Worm (Caenorhabditis elegans): ENCODE data around the gene ins-39.

The ins-39 gene

DNA sequence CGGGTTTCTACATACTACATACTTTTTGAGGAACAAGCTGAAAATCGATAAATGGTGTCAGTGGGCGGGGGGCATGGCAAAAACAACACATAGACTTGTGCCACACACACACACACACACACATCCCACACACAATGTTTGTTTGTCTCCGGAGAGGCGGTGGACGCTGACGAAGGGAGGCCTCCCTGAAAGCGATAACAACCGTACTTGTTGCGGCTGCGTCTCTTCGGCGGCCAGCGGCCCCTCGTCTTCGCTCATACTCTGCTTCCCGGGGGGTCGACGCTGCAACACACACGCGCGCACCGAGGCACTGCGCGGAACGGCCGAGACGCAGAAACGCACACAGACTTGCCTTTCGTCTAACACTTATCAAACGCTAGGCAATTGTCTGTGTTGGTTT lies 24.5 kb downstream of the ins-39 start:
- no peak for TF ChIP-seq hlh-30 (tag; optimal IDR thresholded peaks at IDR 0.05; ENCODE audit: insufficient read depth)
- TF ChIP-seq T23F11.4 (GFP tag; optimal IDR thresholded peaks at IDR 0.05): no peak
- no peak for TF ChIP-seq hlh-13 (GFP tag; optimal IDR thresholded peaks at IDR 0.05)
- peak; percentile 68 for TF ChIP-seq ceh-31 (tag; optimal IDR thresholded peaks at IDR 0.05)
- TF ChIP-seq C38D4.7 (GFP tag; optimal IDR thresholded peaks at IDR 0.05): no peak
- TF ChIP-seq sox-2 (GFP tag; IDR thresholded peaks at IDR 0.05): no peak
- no peak for TF ChIP-seq pag-3 (tag; optimal IDR thresholded peaks at IDR 0.05; ENCODE audit: borderline replicate concordance)
- no peak for TF ChIP-seq pax-1 (tag; optimal IDR thresholded peaks at IDR 0.05)
- peak; percentile 94 for TF ChIP-seq sdc-2 (tag; optimal IDR thresholded peaks at IDR 0.05)
- no peak for TF ChIP-seq lin-11 (tag; optimal IDR thresholded peaks at IDR 0.05)
- TF ChIP-seq nfya-1 (tag; optimal IDR thresholded peaks at IDR 0.05): peak; percentile 30
- TF ChIP-seq mec-3 (tag; optimal IDR thresholded peaks at IDR 0.05; ENCODE audit: borderline replicate concordance): no peak
- TF ChIP-seq ztf-16 (tag; optimal IDR thresholded peaks at IDR 0.05): no peak
- no peak for TF ChIP-seq Y22D7AL.16 (tag; optimal IDR thresholded peaks at IDR 0.05)
- TF ChIP-seq ceh-2 (tag; optimal IDR thresholded peaks at IDR 0.05): peak; percentile 43
- no peak for TF ChIP-seq dmd-4 (tag; optimal IDR thresholded peaks at IDR 0.05; ENCODE audit: borderline replicate concordance)
- no peak for TF ChIP-seq ceh-14 (tag; optimal IDR thresholded peaks at IDR 0.05)
- no peak for TF ChIP-seq tbx-7 (tag; optimal IDR thresholded peaks at IDR 0.05)
- TF ChIP-seq zip-5 (tag; optimal IDR thresholded peaks at IDR 0.05): no peak
- peak; percentile 36 for TF ChIP-seq ets-4 (tag; optimal IDR thresholded peaks at IDR 0.05)
- no peak for TF ChIP-seq K02D7.2 (tag; optimal IDR thresholded peaks at IDR 0.05)
- no peak for TF ChIP-seq pha-4 (tag; optimal IDR thresholded peaks at IDR 0.05)
- TF ChIP-seq ceh-34 (tag; optimal IDR thresholded peaks at IDR 0.05): peak; percentile 34
- peak; percentile 46 for TF ChIP-seq rnt-1 (tag; optimal IDR thresholded peaks at IDR 0.05)
- peak; percentile 61 for TF ChIP-seq C08G9.2 (tag; optimal IDR thresholded peaks at IDR 0.05)
- TF ChIP-seq nhr-232 (tag; optimal IDR thresholded peaks at IDR 0.05): no peak
- TF ChIP-seq nhr-11 (tag; optimal IDR thresholded peaks at IDR 0.05): no peak
- peak; percentile 19 for TF ChIP-seq pha-2 (tag; optimal IDR thresholded peaks at IDR 0.05)
- no peak for TF ChIP-seq ceh-24 (tag; optimal IDR thresholded peaks at IDR 0.05)
- peak; percentile 9 for TF ChIP-seq hlh-8 (tag; optimal IDR thresholded peaks at IDR 0.05)
- TF ChIP-seq fax-1 (tag; optimal IDR thresholded peaks at IDR 0.05): peak; percentile 51
- no peak for TF ChIP-seq ttx-3 (tag; optimal IDR thresholded peaks at IDR 0.05)
- no peak for TF ChIP-seq unc-55 (GFP tag; optimal IDR thresholded peaks at IDR 0.05)
- TF ChIP-seq pros-1 (tag; optimal IDR thresholded peaks at IDR 0.05): peak; percentile 82
- peak; percentile 28 for TF ChIP-seq lim-6 (tag; optimal IDR thresholded peaks at IDR 0.05)
- peak; percentile 61 for TF ChIP-seq F13H6.1 (tag; optimal IDR thresholded peaks at IDR 0.05)
- peak; percentile 1 for TF ChIP-seq ahr-1 (tag; optimal IDR thresholded peaks at IDR 0.05)
- no peak for TF ChIP-seq ceh-45 (GFP tag; IDR thresholded peaks at IDR 0.05)
- TF ChIP-seq ceh-18 (tag; optimal IDR thresholded peaks at IDR 0.05): peak; percentile 70
- no peak for TF ChIP-seq ceh-22 (tag; optimal IDR thresholded peaks at IDR 0.05)
- TF ChIP-seq ceh-6 (GFP tag; optimal IDR thresholded peaks at IDR 0.05): no peak
- TF ChIP-seq npax-4 (tag; optimal IDR thresholded peaks at IDR 0.05): no peak
- no peak for TF ChIP-seq elt-4 (tag; optimal IDR thresholded peaks at IDR 0.05)
- TF ChIP-seq pqm-1 (tag; optimal IDR thresholded peaks at IDR 0.05): peak; percentile 70
- TF ChIP-seq ref-2 (tag; optimal IDR thresholded peaks at IDR 0.05): peak; percentile 76
- no peak for TF ChIP-seq ama-1 (optimal IDR thresholded peaks at IDR 0.05)
- no peak for TF ChIP-seq ceh-30 (tag; optimal IDR thresholded peaks at IDR 0.05)
- TF ChIP-seq hlh-15 (tag; optimal IDR thresholded peaks at IDR 0.05): no peak
- no peak for TF ChIP-seq fkh-10 (GFP tag; optimal IDR thresholded peaks at IDR 0.05)
- no peak for TF ChIP-seq syd-9 (tag; optimal IDR thresholded peaks at IDR 0.05)
- TF ChIP-seq tbx-2 (tag; optimal IDR thresholded peaks at IDR 0.05): peak; percentile 81
- no peak for TF ChIP-seq sox-4 (tag; optimal IDR thresholded peaks at IDR 0.05)
- no peak for TF ChIP-seq unc-86 (tag; optimal IDR thresholded peaks at IDR 0.05)
- TF ChIP-seq fkh-6 (tag; optimal IDR thresholded peaks at IDR 0.05): no peak
- TF ChIP-seq elt-2 (tag; optimal IDR thresholded peaks at IDR 0.05): peak; percentile 87
